Worm (Caenorhabditis elegans): ENCODE measurements around the gene srh-123.
"Not testable (repeated sequence)": the region's sequence is repeated elsewhere in the genome, so short reads cannot be mapped to it uniquely, and the experiment has no call there.

Gene srh-123

DNA sequence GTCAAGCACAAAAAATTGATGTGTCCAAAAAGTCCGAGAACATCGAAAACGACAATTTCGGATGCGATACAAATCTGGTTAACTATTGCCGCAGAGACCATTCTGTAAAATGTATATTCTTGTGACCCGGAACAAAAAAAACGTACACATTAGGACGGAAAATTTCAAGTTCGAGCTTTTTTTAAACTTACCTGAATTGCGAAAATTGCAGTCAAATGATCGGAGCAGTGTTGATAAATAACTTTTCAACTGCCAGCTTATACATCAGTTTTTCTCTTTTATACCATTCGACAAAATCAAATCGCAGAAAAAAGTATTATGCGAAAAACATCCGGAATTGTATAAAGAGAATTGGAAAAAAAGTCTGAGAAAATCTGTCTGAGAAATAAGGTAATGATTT lies 35.5 kb upstream of the srh-123 start, which contains the start of gene srsx-2:
TSS of gene srsx-2 (minus strand) at position 101 of the 400 bp plus-strand sequence.
- TF ChIP-seq Y48G9A.11 (GFP tag; IDR thresholded peaks at IDR 0.05) (no peak), F26F4.8 (GFP tag; conservative IDR thresholded peaks at IDR 0.05) (no peak), lir-3 (tag; optimal IDR thresholded peaks at IDR 0.05) (no peak), ZK337.2 (GFP tag; IDR thresholded peaks at IDR 0.05) (no peak), arid-1 (GFP tag; conservative IDR thresholded peaks at IDR 0.05) (no peak), aly-2 (tag; optimal IDR thresholded peaks at IDR 0.05) (no peak), saeg-2 (GFP tag; IDR thresholded peaks at IDR 0.05) (no peak), ces-1 (GFP tag; optimal IDR thresholded peaks at IDR 0.05) (no peak), daf-16 (GFP tag; optimal IDR thresholded peaks at IDR 0.05) (no peak), daf-16 (tag; optimal IDR thresholded peaks at IDR 0.05) (no peak), ceh-82 (tag; optimal IDR thresholded peaks at IDR 0.05) (no peak), lin-1 (GFP tag; IDR thresholded peaks at IDR 0.05) (no peak), T26A8.4 (GFP tag; IDR thresholded peaks at IDR 0.05) (no peak), ctbp-1 (GFP tag; IDR thresholded peaks at IDR 0.05) (no peak), aha-1 (tag) (no peak), zag-1 (tag; optimal IDR thresholded peaks at IDR 0.05) (no peak)

DNA sequence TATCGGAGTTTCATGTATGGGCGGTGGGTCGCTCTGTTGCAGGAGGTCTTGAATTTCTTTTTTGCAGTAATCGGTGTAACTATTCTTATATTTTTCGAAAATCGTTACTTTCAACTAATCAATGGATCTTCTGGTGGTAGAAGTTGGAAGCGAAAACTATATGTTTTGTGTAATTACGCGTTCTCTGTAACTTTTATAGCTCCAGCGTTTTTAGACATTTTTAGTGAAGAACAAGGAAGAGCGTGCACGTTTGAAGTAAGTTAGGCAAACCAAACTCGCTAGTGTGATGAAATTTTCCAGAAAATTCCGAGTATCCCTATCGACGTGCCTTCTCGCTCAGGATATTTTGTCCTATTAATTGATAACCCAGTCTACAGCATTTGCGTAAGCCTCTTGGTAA lies 34.4 kb upstream of the srh-123 start, which contains the start of gene srh-154:
TSS of gene srh-154 (plus strand) at position 301 of the 400 bp plus-strand sequence.
- TF ChIP-seq snpc-4 (tag; optimal IDR thresholded peaks at IDR 0.05), result no peak
- TF ChIP-seq Y5F2A.4 (GFP tag; optimal IDR thresholded peaks at IDR 0.05), result no peak
- TF ChIP-seq sdz-12 (GFP tag; optimal IDR thresholded peaks at IDR 0.05), result no peak
- TF ChIP-seq nhr-48 (tag; optimal IDR thresholded peaks at IDR 0.05), result no peak
- TF ChIP-seq nhr-76 (tag; optimal IDR thresholded peaks at IDR 0.05), result no peak
- TF ChIP-seq ztf-11 (tag; optimal IDR thresholded peaks at IDR 0.05), result no peak
- TF ChIP-seq jun-1 (tag; optimal IDR thresholded peaks at IDR 0.05), result no peak

DNA sequence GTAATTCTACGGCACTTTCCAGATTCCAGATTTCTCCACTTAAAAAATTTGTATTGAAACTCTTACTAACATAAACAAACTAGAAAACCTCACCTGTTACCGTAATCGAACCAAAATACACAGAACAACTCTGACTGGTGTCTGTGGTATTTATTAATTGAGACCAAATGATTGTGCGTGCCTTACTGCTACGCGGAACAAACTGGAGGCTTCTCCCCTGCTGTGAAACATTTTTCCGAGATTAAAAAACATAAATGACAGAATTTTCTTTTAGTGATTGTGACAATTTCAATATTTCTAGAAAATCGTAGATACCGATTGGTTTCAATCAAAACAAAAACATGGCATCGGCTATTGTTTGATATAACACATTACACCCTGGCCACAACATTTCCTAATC lies 24.0 kb upstream of the srh-123 start:
- TF ChIP-seq aha-1 (tag) (peak; percentile 90), zag-1 (tag; optimal IDR thresholded peaks at IDR 0.05) (no peak)

DNA sequence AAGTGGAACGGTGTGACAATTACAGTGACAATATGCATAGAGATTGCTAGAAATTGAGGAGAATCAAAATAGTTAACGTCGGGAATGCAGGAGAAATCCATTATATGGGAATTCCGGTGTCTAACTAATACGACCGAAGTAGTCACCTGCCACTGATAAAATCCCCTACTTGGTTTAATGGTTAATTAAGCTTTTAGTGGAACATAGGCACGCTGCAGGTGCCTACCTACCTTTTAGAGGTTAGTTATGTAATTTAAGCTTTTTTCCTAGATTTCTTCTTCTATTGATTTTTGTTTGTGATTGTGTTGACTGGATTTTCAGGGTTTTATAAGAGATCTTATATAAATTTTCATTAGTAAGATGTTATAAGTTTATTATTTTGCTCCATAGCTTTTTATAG lies 17.6 kb upstream of the srh-123 start, which contains the start of gene srh-203:
TSS of gene srh-203 (minus strand) at position 101 of the 400 bp plus-strand sequence.
- peak in 1 of 2 experiments; percentile 17 for TF ChIP-seq unc-62 (GFP tag; optimal IDR thresholded peaks at IDR 0.05 in 1 of 2)
- TF ChIP-seq unc-62 (tag; optimal IDR thresholded peaks at IDR 0.05), result not testable (repeated sequence)

DNA sequence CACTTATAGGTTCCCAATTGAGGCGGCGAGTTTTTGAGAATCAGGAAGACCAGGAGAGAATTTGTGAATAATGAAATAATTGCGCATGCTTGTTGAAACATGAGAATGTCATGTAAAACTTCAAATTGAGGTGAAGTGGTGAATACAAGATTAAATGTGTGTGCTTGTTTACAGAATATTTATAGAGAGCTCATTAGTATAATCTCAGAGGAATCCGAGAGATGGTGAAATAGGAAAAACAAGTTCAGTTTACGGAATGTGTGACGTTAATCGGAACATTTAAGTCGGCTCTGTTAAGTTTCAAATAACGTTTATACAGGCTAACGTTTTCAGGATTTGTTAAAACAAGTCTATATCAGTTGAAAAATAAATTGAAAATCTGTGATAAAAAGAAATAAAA lies 15.7 kb upstream of the srh-123 start, which contains the start of gene str-200:
TSS of gene str-200 (minus strand) at position 101 of the 400 bp plus-strand sequence.
- TF ChIP-seq zfp-2 (tag; optimal IDR thresholded peaks at IDR 0.05) (no peak), saeg-2 (GFP tag; IDR thresholded peaks at IDR 0.05) (no peak), egl-27 (tag; optimal IDR thresholded peaks at IDR 0.05) (no peak), Y105C5A.15 (GFP tag; IDR thresholded peaks at IDR 0.05) (no peak), zag-1 (tag; optimal IDR thresholded peaks at IDR 0.05) (no peak), nhr-6 (tag; optimal IDR thresholded peaks at IDR 0.05) (no peak), daf-8 (GFP tag; IDR thresholded peaks at IDR 0.05) (no peak), daf-19 (GFP tag; conservative IDR thresholded peaks at IDR 0.05) (no peak), F49E8.2 (tag; optimal IDR thresholded peaks at IDR 0.05; ENCODE audit: borderline replicate concordance) (no peak), F44E2.7 (GFP tag; IDR thresholded peaks at IDR 0.05) (no peak), mep-1 (tag; optimal IDR thresholded peaks at IDR 0.05) (no peak), dve-1 (tag; optimal IDR thresholded peaks at IDR 0.05; ENCODE audit: insufficient read depth) (no peak), unc-39 (tag; optimal IDR thresholded peaks at IDR 0.05) (no peak), nhr-77 (tag; optimal IDR thresholded peaks at IDR 0.05) (no peak), ces-1 (GFP tag; optimal IDR thresholded peaks at IDR 0.05) (no peak), ZK337.2 (GFP tag; IDR thresholded peaks at IDR 0.05) (no peak), zip-11 (GFP tag; IDR thresholded peaks at IDR 0.05) (no peak), lin-1 (GFP tag; IDR thresholded peaks at IDR 0.05) (no peak), gei-8 (GFP tag; optimal IDR thresholded peaks at IDR 0.05) (no peak), aha-1 (tag) (no peak)

All from whole organism, L4 larva.